Worm (Caenorhabditis elegans): Measurements from ENCODE around the gene C05E11.6.

The C05E11.6 gene

ce11 chrX:4519968-4520367, 42.0 kb upstream of the C05E11.6 start:
- TF ChIP-seq dpl-1 (GFP tag; optimal IDR thresholded peaks at IDR 0.05) (no peak), egl-13 (tag; optimal IDR thresholded peaks at IDR 0.05) (no peak), Y116A8C.19 (tag; optimal IDR thresholded peaks at IDR 0.05; ENCODE audit: borderline replicate concordance) (no peak), ztf-4 (tag; optimal IDR thresholded peaks at IDR 0.05) (peak; percentile 5), elt-2 (tag; optimal IDR thresholded peaks at IDR 0.05) (no peak), xbp-1 (tag; optimal IDR thresholded peaks at IDR 0.05) (peak; percentile 97), blmp-1 (tag; optimal IDR thresholded peaks at IDR 0.05) (peak; percentile 98), rnt-1 (tag; optimal IDR thresholded peaks at IDR 0.05) (no peak), mep-1 (tag; optimal IDR thresholded peaks at IDR 0.05) (peak; percentile 33), ztf-11 (tag; optimal IDR thresholded peaks at IDR 0.05) (no peak), lin-14 (GFP tag; optimal IDR thresholded peaks at IDR 0.05) (peak; percentile 67), snu-23 (GFP tag; optimal IDR thresholded peaks at IDR 0.05) (peak; percentile 31), nhr-85 (tag) (peak; percentile 74), isw-1 (GFP tag; IDR thresholded peaks at IDR 0.05) (no peak), grh-1 (GFP tag; IDR thresholded peaks at IDR 0.05) (peak; percentile 55), unc-98 (GFP tag; IDR thresholded peaks at IDR 0.05) (no peak), lin-35 (GFP tag; optimal IDR thresholded peaks at IDR 0.05) (peak in 1 of 2 experiments; percentile 19), nhr-77 (tag; optimal IDR thresholded peaks at IDR 0.05) (no peak), nhr-47 (tag; optimal IDR thresholded peaks at IDR 0.05) (no peak), swsn-7 (tag; optimal IDR thresholded peaks at IDR 0.05) (no peak), lin-39 (tag; optimal IDR thresholded peaks at IDR 0.05) (no peak), mef-2 (tag; optimal IDR thresholded peaks at IDR 0.05) (no peak), ceh-8 (GFP tag; optimal IDR thresholded peaks at IDR 0.05) (no peak), elt-3 (tag; optimal IDR thresholded peaks at IDR 0.05) (peak in 3 of 6 experiments; percentile 26 to 72 (median 41)), fkh-8 (tag; optimal IDR thresholded peaks at IDR 0.05) (no peak), nhr-20 (tag; optimal IDR thresholded peaks at IDR 0.05) (peak; percentile 36), nhr-71 (tag; optimal IDR thresholded peaks at IDR 0.05) (peak; percentile 16), lin-15B (tag; optimal IDR thresholded peaks at IDR 0.05) (no peak), egl-27 (tag; optimal IDR thresholded peaks at IDR 0.05) (peak in 1 of 2 experiments; percentile 25), ceh-88 (GFP tag; IDR thresholded peaks at IDR 0.05) (no peak)

DNA sequence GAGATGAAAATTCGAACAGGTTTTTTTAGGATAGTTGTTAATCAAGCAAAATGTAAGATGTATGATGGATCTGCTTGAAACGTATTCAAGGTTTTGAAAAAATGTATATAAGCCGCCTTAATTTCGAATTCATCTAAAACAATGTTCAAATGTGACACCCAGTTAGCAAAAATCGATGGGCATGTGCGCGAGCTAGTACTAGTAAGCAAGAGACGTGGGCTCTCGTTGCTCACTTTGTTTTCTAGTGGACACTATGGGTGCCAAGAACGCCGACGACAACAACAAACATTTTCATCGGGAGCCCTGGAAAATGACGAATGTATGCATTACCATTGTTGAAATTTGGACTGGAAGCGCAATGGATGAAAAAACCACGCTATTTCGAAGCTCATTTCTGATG, 40.8 kb upstream of the C05E11.6 start:
- TF ChIP-seq elt-3 (tag; optimal IDR thresholded peaks at IDR 0.05) (peak in 1 of 6 experiments; percentile 15), lin-14 (GFP tag; optimal IDR thresholded peaks at IDR 0.05) (peak; percentile 29), dpl-1 (GFP tag; optimal IDR thresholded peaks at IDR 0.05) (no peak)

ce11 chrX:4521837-4522816, 39.8 kb upstream of the C05E11.6 start, which contains the start of gene C07A12.7:
C07A12.7 (minus strand) TSS chrX:4522144.
- no peak for TF ChIP-seq nhr-77 (tag; optimal IDR thresholded peaks at IDR 0.05)
- TF ChIP-seq egl-27 (tag; optimal IDR thresholded peaks at IDR 0.05), result no peak
- TF ChIP-seq sox-4 (tag; optimal IDR thresholded peaks at IDR 0.05), result no peak
- TF ChIP-seq unc-86 (tag; optimal IDR thresholded peaks at IDR 0.05), result no peak
- no peak for TF ChIP-seq unc-98 (GFP tag; IDR thresholded peaks at IDR 0.05)
- no peak for TF ChIP-seq C16A3.4 (tag; optimal IDR thresholded peaks at IDR 0.05)
- no peak for TF ChIP-seq ceh-88 (GFP tag; IDR thresholded peaks at IDR 0.05)
- TF ChIP-seq Y116A8C.19 (tag; optimal IDR thresholded peaks at IDR 0.05; ENCODE audit: borderline replicate concordance), result no peak
- TF ChIP-seq zip-4 (GFP tag; optimal IDR thresholded peaks at IDR 0.05), result peak; percentile 61
- TF ChIP-seq ceh-63 (GFP tag; optimal IDR thresholded peaks at IDR 0.05), result no peak
- TF ChIP-seq aly-2 (tag; optimal IDR thresholded peaks at IDR 0.05), result no peak
- peak; percentile 50 for TF ChIP-seq lin-14 (GFP tag; optimal IDR thresholded peaks at IDR 0.05)
- peak in 1 of 2 experiments; percentile 1 for TF ChIP-seq lsy-2 (tag; optimal IDR thresholded peaks at IDR 0.05)
- TF ChIP-seq ets-5 (GFP tag; IDR thresholded peaks at IDR 0.05), result no peak
- no peak for TF ChIP-seq ceh-8 (GFP tag; optimal IDR thresholded peaks at IDR 0.05)
- TF ChIP-seq snpc-4 (tag; optimal IDR thresholded peaks at IDR 0.05), result no peak
- TF ChIP-seq swsn-7 (tag; optimal IDR thresholded peaks at IDR 0.05), result peak; percentile 31
- TF ChIP-seq skn-1 (tag; optimal IDR thresholded peaks at IDR 0.05), result peak; percentile 54
- peak; percentile 43 for TF ChIP-seq nhr-47 (tag; optimal IDR thresholded peaks at IDR 0.05)
- peak; percentile 38 for TF ChIP-seq snu-23 (GFP tag; optimal IDR thresholded peaks at IDR 0.05)
- no peak for TF ChIP-seq lin-13 (GFP tag; optimal IDR thresholded peaks at IDR 0.05)
- no peak for TF ChIP-seq efl-3 (GFP tag; optimal IDR thresholded peaks at IDR 0.05)
- TF ChIP-seq dpl-1 (GFP tag; optimal IDR thresholded peaks at IDR 0.05), result no peak
- TF ChIP-seq sptf-1 (tag; optimal IDR thresholded peaks at IDR 0.05), result no peak
- TF ChIP-seq nhr-20 (tag; optimal IDR thresholded peaks at IDR 0.05), result peak; percentile 28
- no peak for TF ChIP-seq zag-1 (tag; optimal IDR thresholded peaks at IDR 0.05)
- TF ChIP-seq nhr-71 (tag; optimal IDR thresholded peaks at IDR 0.05), result peak; percentile 44
- no peak for TF ChIP-seq ceh-82 (tag; optimal IDR thresholded peaks at IDR 0.05)
